Fruit fly (Drosophila melanogaster): ENCODE data around the gene CG5860.

CG5860 gene

dm6 chr3R:17412458-17413127, 3.2 kb downstream of the CG5860 start, which contains the start of gene CG42821 (continued):
- TF ChIP-seq CG12071 (GFP tag; optimal IDR thresholded peaks at IDR 0.05), result no peak
- no peak for TF ChIP-seq Opbp (GFP tag; IDR thresholded peaks at IDR 0.05; ENCODE audit: partially characterized antibody)
- no peak for TF ChIP-seq Side (GFP tag; optimal IDR thresholded peaks at IDR 0.05)
- TF ChIP-seq CG10147 (GFP tag; optimal IDR thresholded peaks at IDR 0.05), result peak; percentile 74
- TF ChIP-seq kay (GFP tag; optimal IDR thresholded peaks at IDR 0.05), result no peak
- peak; percentile 51 for TF ChIP-seq gem (tag; optimal IDR thresholded peaks at IDR 0.05)
- TF ChIP-seq Dfd (GFP tag; optimal IDR thresholded peaks at IDR 0.05), result no peak
- no peak for TF ChIP-seq CG3995 (GFP tag; optimal IDR thresholded peaks at IDR 0.05)
- no peak for TF ChIP-seq stwl (tag; optimal IDR thresholded peaks at IDR 0.05)
- no peak for TF ChIP-seq slp2 (GFP tag; optimal IDR thresholded peaks at IDR 0.05)
- TF ChIP-seq CG10654 (GFP tag; optimal IDR thresholded peaks at IDR 0.05), result no peak
- no peak for TF ChIP-seq D (optimal IDR thresholded peaks at IDR 0.05)
- TF ChIP-seq D (GFP tag; optimal IDR thresholded peaks at IDR 0.05), result no peak
- TF ChIP-seq CG14965 (GFP tag; optimal IDR thresholded peaks at IDR 0.05; ENCODE audit: borderline replicate concordance), result no peak
- TF ChIP-seq Tbp (GFP tag; optimal IDR thresholded peaks at IDR 0.05), result no peak
- peak; percentile 10 for TF ChIP-seq CG2120 (GFP tag; optimal IDR thresholded peaks at IDR 0.05)
- TF ChIP-seq CG42726 (GFP tag; IDR thresholded peaks at IDR 0.05; ENCODE audit: partially characterized antibody), result no peak
- no peak for TF ChIP-seq CG17385 (GFP tag; optimal IDR thresholded peaks at IDR 0.05)
- no peak for TF ChIP-seq Chrac-16 (GFP tag; optimal IDR thresholded peaks at IDR 0.05)
- TF ChIP-seq sens (GFP tag), result peak; percentile 22
- no peak for TF ChIP-seq wek (GFP tag; optimal IDR thresholded peaks at IDR 0.05)
- TF ChIP-seq CG4854 (GFP tag; optimal IDR thresholded peaks at IDR 0.05), result no peak

dm6 chr3R:17413601-17414000, 4.2 kb downstream of the CG5860 start, which contains the start of gene CG42822:
CG42822 (plus strand) TSS chr3R:17413901.
- TF ChIP-seq CG33213 (GFP tag; optimal IDR thresholded peaks at IDR 0.05) (no peak), CG32532 (GFP tag; IDR thresholded peaks at IDR 0.05) (no peak), Tbp (GFP tag; optimal IDR thresholded peaks at IDR 0.05) (no peak), CG8089 (GFP tag; optimal IDR thresholded peaks at IDR 0.05) (no peak), Poxn (GFP tag; IDR thresholded peaks at IDR 0.05) (no peak), CHES-1-like (GFP tag; optimal IDR thresholded peaks at IDR 0.05) (no peak), CG8290 (GFP tag; optimal IDR thresholded peaks at IDR 0.05) (no peak), CG8290 (tag; optimal IDR thresholded peaks at IDR 0.05) (no peak)

- TF ChIP-seq run (tag; optimal IDR thresholded peaks at IDR 0.05) (no peak), CG9215 (GFP tag; IDR thresholded peaks at IDR 0.05) (no peak), dan (GFP tag; IDR thresholded peaks at IDR 0.05) (no peak), CG42726 (GFP tag; IDR thresholded peaks at IDR 0.05; ENCODE audit: partially characterized antibody) (no peak), mirr (GFP tag; optimal IDR thresholded peaks at IDR 0.05) (no peak)
Observed at dm6 chr3R:17415439-17415838, 6.0 kb downstream of the CG5860 start, which contains the start of gene CG5866. CG5866 (plus strand) TSS chr3R:17415739.

- no peak for TF ChIP-seq CG5953 (GFP tag; IDR thresholded peaks at IDR 0.05)
- no peak for TF ChIP-seq gem (tag; optimal IDR thresholded peaks at IDR 0.05)
- TF ChIP-seq Trl (optimal IDR thresholded peaks at IDR 0.05), result no peak
- TF ChIP-seq Trl (GFP tag; optimal IDR thresholded peaks at IDR 0.05), result no peak
- TF ChIP-seq CG3838 (GFP tag; optimal IDR thresholded peaks at IDR 0.05), result no peak
- no peak for TF ChIP-seq Hr3 (GFP tag; optimal IDR thresholded peaks at IDR 0.05)
- no peak for TF ChIP-seq nmo (GFP tag; optimal IDR thresholded peaks at IDR 0.05)
- no peak for TF ChIP-seq oc (tag; optimal IDR thresholded peaks at IDR 0.05)
- no peak for TF ChIP-seq dpn (GFP tag; optimal IDR thresholded peaks at IDR 0.05)
- no peak for TF ChIP-seq bab2 (GFP tag; optimal IDR thresholded peaks at IDR 0.05)
- no peak for TF ChIP-seq ewg (GFP tag; optimal IDR thresholded peaks at IDR 0.05)
- TF ChIP-seq Sry-δ (GFP tag; optimal IDR thresholded peaks at IDR 0.05), result no peak
- no peak for TF ChIP-seq fd102C (GFP tag; optimal IDR thresholded peaks at IDR 0.05)
- no peak for TF ChIP-seq gcm (GFP tag; optimal IDR thresholded peaks at IDR 0.05)
- TF ChIP-seq CG2116 (GFP tag; optimal IDR thresholded peaks at IDR 0.05), result no peak
- TF ChIP-seq Rx (GFP tag; IDR thresholded peaks at IDR 0.05), result no peak
- no peak for TF ChIP-seq nau (GFP tag; optimal IDR thresholded peaks at IDR 0.05)
Observed at dm6 chr3R:17417167-17417566, 7.7 kb downstream of the CG5860 start, which contains the start of gene CG33333. CG33333 (plus strand) TSS chr3R:17417467.

All from whole organism, embryonic.